Worm (Caenorhabditis elegans): ENCODE measurements around the gene spig-1.
"Not testable (repeated sequence)": the region's sequence is repeated elsewhere in the genome, so short reads cannot be mapped to it uniquely, and the experiment has no call there.

DNA sequence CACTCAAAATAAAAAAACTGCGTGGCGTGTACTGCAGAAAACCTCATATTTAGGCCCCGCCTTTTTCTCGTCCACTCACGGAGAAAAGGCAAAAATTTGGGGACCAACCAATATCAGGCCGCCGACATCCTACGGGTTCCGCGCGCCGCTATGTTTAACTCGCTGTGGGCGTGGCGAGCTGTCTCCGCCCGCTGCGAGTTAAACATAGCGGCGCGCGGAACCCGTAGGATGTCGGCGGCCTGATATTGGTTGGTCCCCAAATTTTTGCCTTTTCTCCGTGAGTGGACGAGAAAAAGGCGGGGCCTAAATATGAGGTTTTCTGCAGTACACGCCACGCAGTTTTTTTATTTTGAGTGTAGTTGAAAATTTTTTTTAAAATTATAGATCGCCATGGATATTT lies 11.3 kb downstream of the spig-1 start, which contains the start of gene tmem-258:
- TF ChIP-seq nhr-10 (tag; optimal IDR thresholded peaks at IDR 0.05); elt-3 (tag; optimal IDR thresholded peaks at IDR 0.05); unc-62 (GFP tag; optimal IDR thresholded peaks at IDR 0.05): not testable (repeated sequence)
